Fruit fly (Drosophila melanogaster) whole organism, prepupa: ENCODE results near the gene CG13075.

Source experiments
- CG10631 ChIP-seq: fragments of 200-800 bp; sonication (Bioruptor generic); optimal IDR thresholded peaks from 2 replicates; lab custom pipeline; 2016; ENCODE audit warnings: missing biosample characterization, missing genetic modification characterization
- CG10669 ChIP-seq: fragments of 200-800 bp; sonication (Bioruptor generic); optimal IDR thresholded peaks from 3 replicates; lab custom pipeline; 2018; ENCODE audit warnings: missing biosample characterization, mild to moderate bottlenecking, missing genetic modification characterization, moderate library complexity
- CG11902 ChIP-seq: fragments of 200-800 bp; sonication (Bioruptor generic); optimal IDR thresholded peaks from 3 replicates; lab custom pipeline; 2016; ENCODE audit warnings: missing biosample characterization, missing genetic modification characterization
- CG1621 ChIP-seq: fragments of 200-800 bp; sonication (Bioruptor generic); optimal IDR thresholded peaks from 3 replicates; lab custom pipeline; 2018; ENCODE audit warnings: missing biosample characterization, mild to moderate bottlenecking, missing genetic modification characterization
- CG16779 ChIP-seq: fragments of 200-800 bp; sonication (Bioruptor generic); optimal IDR thresholded peaks from 3 replicates; lab custom pipeline; 2017; ENCODE audit warnings: missing biosample characterization, mild to moderate bottlenecking, missing genetic modification characterization
- CG3032 ChIP-seq: fragments of 200-800 bp; optimal IDR thresholded peaks from 2 replicates; lab custom pipeline; 2019; ENCODE audit warnings: missing biosample characterization, mild to moderate bottlenecking, missing genetic modification characterization, moderate library complexity
- CG31627 ChIP-seq: fragments of 200-800 bp; sonication (Bioruptor generic); optimal IDR thresholded peaks from 3 replicates; lab custom pipeline; 2016; ENCODE audit warnings: missing biosample characterization, missing genetic modification characterization
- CG32006 ChIP-seq: fragments of 200-800 bp; sonication (Bioruptor generic); optimal IDR thresholded peaks from 3 replicates; lab custom pipeline; 2017; ENCODE audit warnings: missing biosample characterization, mild to moderate bottlenecking, missing genetic modification characterization
- CG34406 ChIP-seq: fragments of 200-800 bp; sonication (Bioruptor generic); optimal IDR thresholded peaks from 3 replicates; lab custom pipeline; 2016; ENCODE audit warnings: missing biosample characterization, missing genetic modification characterization
- CG3919 ChIP-seq: fragments of 200-800 bp; sonication (Bioruptor generic); optimal IDR thresholded peaks from 3 replicates; lab custom pipeline; 2016; ENCODE audit warnings: missing biosample characterization, missing genetic modification characterization
- CG4318 ChIP-seq: fragments of 200-800 bp; sonication (Bioruptor generic); optimal IDR thresholded peaks from 3 replicates; lab custom pipeline; 2017; ENCODE audit warnings: missing biosample characterization, mild to moderate bottlenecking, missing genetic modification characterization
- CG6163 ChIP-seq: fragments of 200-800 bp; sonication (Bioruptor generic); IDR thresholded peaks from 3 replicates; pipeline ENCODE4 v1.3.6; 2022; ENCODE audit warnings: missing biosample characterization, missing genetic modification characterization
- CG6276 ChIP-seq: fragments of 200-800 bp; sonication (Bioruptor generic); optimal IDR thresholded peaks from 2 replicates; lab custom pipeline; 2017; ENCODE audit warnings: missing biosample characterization, mild to moderate bottlenecking, missing genetic modification characterization
- CG6792 ChIP-seq: fragments of 200-800 bp; sonication (Bioruptor generic); optimal IDR thresholded peaks from 3 replicates; lab custom pipeline; 2016; ENCODE audit warnings: missing biosample characterization, missing genetic modification characterization
- CG6808 ChIP-seq: fragments of 200-800 bp; sonication (Bioruptor generic); optimal IDR thresholded peaks from 3 replicates; lab custom pipeline; 2017; ENCODE audit warnings: missing biosample characterization, missing genetic modification characterization, mild to moderate bottlenecking, moderate library complexity, missing genetic modification reagents
- CG6854 ChIP-seq: fragments of 200-800 bp; sonication (Bioruptor generic); optimal IDR thresholded peaks from 2 replicates; lab custom pipeline; 2017; ENCODE audit warnings: missing biosample characterization, mild to moderate bottlenecking, missing genetic modification characterization
- CG7368 ChIP-seq: fragments of 200-800 bp; sonication (Bioruptor generic); optimal IDR thresholded peaks from 3 replicates; lab custom pipeline; 2016; ENCODE audit warnings: missing biosample characterization, missing genetic modification characterization
- CG8119 ChIP-seq: fragments of 200-800 bp; sonication (Bioruptor generic); IDR thresholded peaks from 3 replicates; pipeline ENCODE4 v1.3.6; 2022; ENCODE audit warnings: missing biosample characterization, missing genetic modification characterization
- CG8319 ChIP-seq: fragments of 200-800 bp; sonication (Bioruptor generic); optimal IDR thresholded peaks from 3 replicates; lab custom pipeline; 2016; ENCODE audit warnings: missing biosample characterization, missing genetic modification characterization
- CG8632 ChIP-seq: fragments of 200-800 bp; sonication (Bioruptor generic); optimal IDR thresholded peaks from 3 replicates; lab custom pipeline; 2016; ENCODE audit warnings: missing biosample characterization, missing genetic modification characterization
- CG9139 ChIP-seq: fragments of 200-800 bp; sonication (Bioruptor generic); optimal IDR thresholded peaks from 3 replicates; lab custom pipeline; 2017; ENCODE audit warnings: missing biosample characterization, mild to moderate bottlenecking, missing genetic modification characterization
- Eip75B ChIP-seq: fragments of 200-800 bp; sonication (Bioruptor generic); optimal IDR thresholded peaks from 3 replicates; lab custom pipeline; 2016; ENCODE audit warnings: missing biosample characterization, missing genetic modification characterization
- Eip93F ChIP-seq: fragments of 200-800 bp; sonication (Bioruptor generic); optimal IDR thresholded peaks from 2 replicates; lab custom pipeline; 2016; ENCODE audit warnings: missing biosample characterization, mild to moderate bottlenecking, missing genetic modification characterization
- Ets21C ChIP-seq: fragments of 200-800 bp; sonication (Bioruptor generic); optimal IDR thresholded peaks from 3 replicates; lab custom pipeline; 2016; ENCODE audit warnings: missing biosample characterization, missing genetic modification characterization
- Gug ChIP-seq: fragments of 200-800 bp; sonication (Bioruptor generic); IDR thresholded peaks from 2 replicates; pipeline ENCODE4 v1.3.6; 2022; ENCODE audit warnings: missing biosample characterization, missing genetic modification characterization
- Hr39 ChIP-seq: fragments of 200-800 bp; sonication (Bioruptor generic); optimal IDR thresholded peaks from 2 replicates; lab custom pipeline; 2016; ENCODE audit warnings: missing biosample characterization, missing genetic modification characterization
- Met ChIP-seq: fragments of 200-800 bp; sonication (Bioruptor generic); optimal IDR thresholded peaks from 3 replicates; lab custom pipeline; 2016; ENCODE audit warnings: missing biosample characterization, missing genetic modification characterization
- OdsH ChIP-seq: fragments of 200-800 bp; sonication (Bioruptor generic); optimal IDR thresholded peaks from 3 replicates; lab custom pipeline; 2016; ENCODE audit warnings: missing biosample characterization, missing genetic modification characterization
- Sox102F ChIP-seq: fragments of 200-800 bp; sonication (Bioruptor generic); optimal IDR thresholded peaks from 2 replicates; lab custom pipeline; 2016; ENCODE audit warnings: missing biosample characterization, mild to moderate bottlenecking, missing genetic modification characterization
- Sox14 ChIP-seq: fragments of 200-800 bp; sonication (Bioruptor generic); optimal IDR thresholded peaks from 3 replicates; lab custom pipeline; 2016; ENCODE audit warnings: missing biosample characterization, missing genetic modification characterization
- Sox15 ChIP-seq: fragments of 200-800 bp; sonication (Bioruptor generic); optimal IDR thresholded peaks from 3 replicates; lab custom pipeline; 2016; ENCODE audit warnings: missing biosample characterization, missing genetic modification characterization
- achi ChIP-seq: fragments of 200-800 bp; sonication (Bioruptor generic); optimal IDR thresholded peaks from 3 replicates; lab custom pipeline; 2016; ENCODE audit warnings: missing biosample characterization, missing genetic modification characterization
- acj6 ChIP-seq: fragments of 200-800 bp; sonication (Bioruptor generic); optimal IDR thresholded peaks from 3 replicates; lab custom pipeline; 2016; ENCODE audit warnings: missing biosample characterization, missing genetic modification characterization
- cyc ChIP-seq: fragments of 200-800 bp; sonication (Bioruptor generic); optimal IDR thresholded peaks from 3 replicates; lab custom pipeline; 2016; ENCODE audit warnings: missing biosample characterization, missing genetic modification characterization
- dac ChIP-seq: fragments of 200-800 bp; sonication (Bioruptor generic); optimal IDR thresholded peaks from 2 replicates; lab custom pipeline; 2017; ENCODE audit warnings: missing biosample characterization, mild to moderate bottlenecking, missing genetic modification characterization
- esn ChIP-seq: fragments of 200-800 bp; sonication (Bioruptor generic); optimal IDR thresholded peaks from 2 replicates; lab custom pipeline; 2016; ENCODE audit warnings: missing biosample characterization, mild to moderate bottlenecking, missing genetic modification characterization, moderate library complexity
- fd59A ChIP-seq: fragments of 200-800 bp; sonication (Bioruptor generic); optimal IDR thresholded peaks from 2 replicates; lab custom pipeline; 2017; ENCODE audit warnings: missing biosample characterization, mild to moderate bottlenecking, missing genetic modification characterization, missing genetic modification reagents
- fd85E ChIP-seq: fragments of 200-800 bp; sonication (Bioruptor generic); optimal IDR thresholded peaks from 3 replicates; lab custom pipeline; 2016; ENCODE audit warnings: missing biosample characterization, missing genetic modification characterization
- fkh ChIP-seq: fragments of 200-800 bp; sonication (Bioruptor generic); optimal IDR thresholded peaks from 3 replicates; lab custom pipeline; 2017; ENCODE audit warnings: missing biosample characterization, mild to moderate bottlenecking, missing genetic modification characterization, moderate library complexity
- lz ChIP-seq: fragments of 200-800 bp; sonication (Bioruptor generic); optimal IDR thresholded peaks from 3 replicates; lab custom pipeline; 2016; ENCODE audit warnings: missing biosample characterization, missing genetic modification characterization
- net ChIP-seq: fragments of 200-800 bp; sonication (Bioruptor generic); optimal IDR thresholded peaks from 3 replicates; lab custom pipeline; 2016; ENCODE audit warnings: missing biosample characterization, missing genetic modification characterization
- pdm3 ChIP-seq: fragments of 200-800 bp; sonication (Bioruptor generic); optimal IDR thresholded peaks from 3 replicates; lab custom pipeline; 2016; ENCODE audit warnings: missing biosample characterization, missing genetic modification characterization
- salr ChIP-seq, 2 experiments: fragments of 200-800 bp; sonication (Bioruptor generic); optimal IDR thresholded peaks; 3 replicates each; lab custom pipeline; 2016 to 2018; ENCODE audit warnings: missing biosample characterization in 2 of 2, missing genetic modification characterization in 2 of 2, mild to moderate bottlenecking in 1 of 2
- spab ChIP-seq: fragments of 200-800 bp; sonication (Bioruptor generic); optimal IDR thresholded peaks from 2 replicates; lab custom pipeline; 2017; ENCODE audit warnings: missing biosample characterization, mild to moderate bottlenecking, missing genetic modification characterization, missing genetic modification reagents
- ss ChIP-seq, 2 experiments: fragments of 200-800 bp; sonication (Bioruptor generic); optimal IDR thresholded peaks; 2 replicates in 1 of 2; 3 replicates in 1 of 2; lab custom pipeline; 2017 to 2018; ENCODE audit warnings: mild to moderate bottlenecking in 2 of 2, missing biosample characterization in 2 of 2, missing genetic modification characterization in 2 of 2, moderate library complexity in 1 of 2
- svp ChIP-seq: fragments of 200-800 bp; sonication (Bioruptor generic); peaks from one replicate; lab custom pipeline; 2016; ENCODE audit warnings: missing biosample characterization, missing genetic modification characterization
- topi ChIP-seq: fragments of 200-800 bp; sonication (Bioruptor generic); optimal IDR thresholded peaks from 3 replicates; lab custom pipeline; 2016; ENCODE audit warnings: missing biosample characterization, missing genetic modification characterization
- vri ChIP-seq: fragments of 200-800 bp; sonication (Bioruptor generic); optimal IDR thresholded peaks from 3 replicates; lab custom pipeline; 2016; ENCODE audit warnings: missing biosample characterization, mild to moderate bottlenecking, missing genetic modification characterization

CG13075 gene

dm6 chr3L:16048086-16048485 is 35.7 kb upstream of the CG13075 start (continued):
- TF ChIP-seq Sox14 (GFP tag; lab: Kevin White, UChicago) (peak; percentile 80), CG31627 (GFP tag; lab: Kevin White, UChicago) (peak; percentile 81), CG34406 (peak; percentile 64), CG8119 (GFP tag; lab: Robert Waterston, UW) (peak; percentile 71), CG7368 (peak; percentile 54), CG6854 (GFP tag; lab: Kevin White, UChicago) (peak; percentile 52), net (GFP tag; lab: Kevin White, UChicago) (peak; percentile 71), CG6808 (GFP tag; lab: Kevin White, UChicago) (peak; percentile 68)
- TF ChIP-seq, all 60 proteins: peak for 55

DNA sequence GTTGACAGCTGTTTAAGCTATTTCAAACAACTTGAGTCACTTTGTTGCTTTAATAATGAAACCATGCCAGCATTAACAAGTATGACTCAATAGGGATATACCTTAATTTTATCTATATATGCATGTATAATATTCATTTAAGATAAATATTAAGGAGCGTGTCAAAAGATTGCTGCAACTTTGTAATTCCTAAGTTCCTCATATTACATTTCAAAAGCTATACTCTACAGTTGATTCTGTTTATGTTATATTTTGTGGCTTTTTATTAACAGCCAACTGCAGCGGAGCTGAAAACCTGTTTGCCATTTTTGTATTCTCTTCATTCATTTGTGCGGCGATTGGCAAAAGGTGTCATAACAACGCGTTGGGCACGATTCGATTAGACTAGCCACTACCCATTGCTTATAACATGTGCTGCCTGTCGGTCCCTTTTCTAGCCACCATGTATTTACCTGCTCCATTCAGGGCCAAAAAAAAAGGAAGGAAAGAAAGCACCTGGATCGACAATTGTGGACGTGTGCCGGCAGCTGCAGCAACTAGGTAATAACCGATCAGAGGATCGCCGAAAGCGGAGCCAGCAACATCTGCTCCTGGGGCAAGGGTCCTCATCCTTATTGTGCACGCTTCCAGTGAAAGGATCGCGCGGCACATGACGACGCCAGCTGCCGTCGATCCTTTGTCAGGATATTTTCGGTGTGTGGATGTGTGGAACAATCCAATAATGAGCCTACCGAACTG is 34.9 kb upstream of the CG13075 start:
- TF ChIP-seq CG16779 (tag; lab: Kevin White, UChicago) (no peak), CG32006 (no peak), CG34406 (no peak), CG8319 (no peak), spab (GFP tag; lab: Kevin White, UChicago) (no peak), Gug (GFP tag; lab: Robert Waterston, UW) (no peak), CG6808 (GFP tag; lab: Kevin White, UChicago) (no peak), CG4318 (no peak), Hr39 (GFP tag; lab: Kevin White, UChicago) (no peak), esn (GFP tag; lab: Kevin White, UChicago) (no peak), Sox102F (GFP tag; lab: Kevin White, UChicago) (no peak), Sox14 (GFP tag; lab: Kevin White, UChicago) (no peak), Eip75B (no peak), Sox15 (GFP tag; lab: Kevin White, UChicago) (no peak), achi (no peak), acj6 (no peak), lz (GFP tag; lab: Kevin White, UChicago) (no peak), CG8119 (GFP tag; lab: Robert Waterston, UW) (no peak; the same call in 2 of the 3 replicates), CG11902 (GFP tag; lab: Kevin White, UChicago) (no peak), Ets21C (GFP tag; lab: Kevin White, UChicago) (no peak), CG8632 (no peak), fkh (no peak), topi (GFP tag; lab: Kevin White, UChicago) (no peak), cyc (GFP tag; lab: Kevin White, UChicago) (no peak), CG10669 (no peak), dac (GFP tag; lab: Kevin White, UChicago) (no peak), CG31627 (GFP tag; lab: Kevin White, UChicago) (no peak), salr (GFP tag; optimal IDR thresholded peaks at IDR 0.05; lab: Kevin White, UChicago) (no peak), CG10631 (no peak), CG7368 (no peak), Eip93F (no peak), ss (GFP tag; optimal IDR thresholded peaks at IDR 0.05; lab: Kevin White, UChicago) (peak in 1 of 2 experiments; percentile 19), vri (GFP tag; lab: Kevin White, UChicago) (peak; percentile 37), fd85E (GFP tag; lab: Kevin White, UChicago) (no peak), CG6276 (GFP tag; lab: Kevin White, UChicago) (no peak), pdm3 (GFP tag; lab: Kevin White, UChicago) (no peak), CG6163 (GFP tag; lab: Robert Waterston, UW) (0 out of 3 replicates have a peak, but pooled peaks have one; percentile 5), fd59A (GFP tag; lab: Kevin White, UChicago) (no peak), CG6854 (GFP tag; lab: Kevin White, UChicago) (no peak), CG3919 (GFP tag; lab: Kevin White, UChicago) (no peak), CG6792 (GFP tag; lab: Kevin White, UChicago) (no peak), svp (peak; percentile 49), OdsH (GFP tag; lab: Kevin White, UChicago) (peak; percentile 16), CG3032 (tag; lab: Kevin White, UChicago) (peak; percentile 17), CG1621 (tag; lab: Kevin White, UChicago) (no peak), CG9139 (GFP tag; lab: Kevin White, UChicago) (no peak), Met (no peak)
